Comparison of ENCODE assay signal across 2 fruit fly cellular contexts in the genomic region with DNA sequence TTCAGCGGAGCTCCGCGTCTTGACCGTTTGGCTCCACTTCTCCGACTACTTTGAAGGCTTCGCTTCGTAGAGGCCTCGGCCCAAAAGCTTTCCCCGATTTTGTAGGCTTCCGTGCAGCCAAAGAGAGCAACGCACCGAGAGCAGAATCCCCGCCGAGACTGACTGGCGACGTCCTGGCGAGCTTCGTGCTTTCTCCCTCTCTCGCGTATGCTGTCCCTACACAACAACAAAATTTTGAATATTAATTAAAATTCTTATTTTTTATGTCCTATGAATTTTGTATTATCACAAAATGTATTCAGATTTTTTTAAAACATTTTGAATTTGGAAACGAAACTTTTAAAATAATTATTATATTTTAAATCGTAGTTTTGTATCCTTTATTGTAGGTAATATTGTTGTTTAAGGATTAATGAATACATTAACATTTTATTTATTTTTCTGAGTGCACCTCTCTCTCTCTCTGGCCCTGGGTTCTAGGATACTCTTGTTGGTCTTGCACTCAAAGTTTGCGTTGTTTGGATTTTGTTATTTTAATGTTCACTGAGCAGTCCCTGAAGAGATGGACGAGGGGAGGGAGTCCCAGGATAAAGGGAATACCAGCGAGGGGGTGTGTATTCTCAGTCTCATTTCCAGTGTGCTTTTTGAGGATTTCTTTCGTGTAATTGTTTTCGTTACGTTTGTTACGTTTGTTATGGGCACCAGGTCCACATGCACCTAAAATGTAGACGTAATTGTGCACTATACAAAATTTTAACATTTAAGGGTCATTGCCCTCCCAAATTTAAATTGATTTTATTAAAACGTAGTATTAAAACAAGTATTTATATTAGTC.
TF ChIP-seq lines count a peak whose summit lies in the region.

A gene (minus strand): TSS at position 51 of the 835 bp plus-strand sequence.

TF ChIP-seq in whole organism, adult, 20 proteins besides CTCF, POLR2A, EP300 and RAD21 (continued from another document):
- TF ChIP-seq Clk (GFP tag; optimal IDR thresholded peaks at IDR 0.05; lab: Kevin White, UChicago) (no peak), CG7101 (tag; optimal IDR thresholded peaks at IDR 0.05; lab: Kevin White, UChicago) (peak; percentile 65), cnc (optimal IDR thresholded peaks at IDR 0.05; lab: Kevin White, UChicago) (no peak), Mnt (GFP tag; optimal IDR thresholded peaks at IDR 0.05; lab: Kevin White, UChicago) (no peak)
TF ChIP-seq in whole organism, adult: peak in this region for 9.

TF ChIP-seq in whole organism, embryonic, 481 proteins besides CTCF, POLR2A, EP300 and RAD21 (continued from another document and continues in another):
- no peak for TF ChIP-seq Hey (tag; optimal IDR thresholded peaks at IDR 0.05; lab: Kevin White, UChicago)
- TF ChIP-seq seq (GFP tag; IDR thresholded peaks at IDR 0.05; lab: Robert Waterston, UW): no peak
- TF ChIP-seq amos (GFP tag; IDR thresholded peaks at IDR 0.05; lab: Robert Waterston, UW; ENCODE audit: partially characterized antibody): no peak
- no peak for TF ChIP-seq chm (GFP tag; IDR thresholded peaks at IDR 0.05; lab: Robert Waterston, UW)
- no peak for TF ChIP-seq salm (tag; optimal IDR thresholded peaks at IDR 0.05; lab: Kevin White, UChicago)
- TF ChIP-seq Abd-B (GFP tag; optimal IDR thresholded peaks at IDR 0.05; lab: Kevin White, UChicago): no peak
- TF ChIP-seq mld (GFP tag; IDR thresholded peaks at IDR 0.05; lab: Robert Waterston, UW; ENCODE audit: partially characterized antibody): no peak
- TF ChIP-seq CG30431 (GFP tag; optimal IDR thresholded peaks at IDR 0.05; lab: Kevin White, UChicago): no peak
- no peak for TF ChIP-seq CG17568 (GFP tag; optimal IDR thresholded peaks at IDR 0.05; lab: Kevin White, UChicago)
- TF ChIP-seq pum (GFP tag; optimal IDR thresholded peaks at IDR 0.05; lab: Kevin White, UChicago): no peak
- no peak for TF ChIP-seq CG7963 (GFP tag; IDR thresholded peaks at IDR 0.05; lab: Robert Waterston, UW; ENCODE audit: partially characterized antibody)
- no peak for TF ChIP-seq CG2889 (GFP tag; IDR thresholded peaks at IDR 0.05; lab: Robert Waterston, UW)
- no peak for TF ChIP-seq CG30020 (tag; optimal IDR thresholded peaks at IDR 0.05; lab: Kevin White, UChicago)
- no peak for TF ChIP-seq eyg (GFP tag; optimal IDR thresholded peaks at IDR 0.05; lab: Kevin White, UChicago)
- TF ChIP-seq nau (GFP tag; optimal IDR thresholded peaks at IDR 0.05; lab: Kevin White, UChicago): no peak
- no peak for TF ChIP-seq Opbp (GFP tag; IDR thresholded peaks at IDR 0.05; lab: Robert Waterston, UW; ENCODE audit: partially characterized antibody)
- no peak for TF ChIP-seq CG5953 (GFP tag; IDR thresholded peaks at IDR 0.05; lab: Robert Waterston, UW)
- peak; percentile 46 for TF ChIP-seq CG12391 (tag; optimal IDR thresholded peaks at IDR 0.05; lab: Kevin White, UChicago)
- TF ChIP-seq zf30C (GFP tag; optimal IDR thresholded peaks at IDR 0.05; lab: Kevin White, UChicago): peak; percentile 66
- TF ChIP-seq Oaz (GFP tag; IDR thresholded peaks at IDR 0.05; lab: Robert Waterston, UW): no peak
- no peak for TF ChIP-seq Chrac-16 (GFP tag; optimal IDR thresholded peaks at IDR 0.05; lab: Kevin White, UChicago)
- TF ChIP-seq CG33213 (GFP tag; optimal IDR thresholded peaks at IDR 0.05; lab: Kevin White, UChicago): no peak
- no peak for TF ChIP-seq unc-4 (GFP tag; IDR thresholded peaks at IDR 0.05; lab: Robert Waterston, UW; ENCODE audit: partially characterized antibody)
- TF ChIP-seq CG10321 (GFP tag; IDR thresholded peaks at IDR 0.05; lab: Robert Waterston, UW): no peak
- TF ChIP-seq inv (GFP tag; IDR thresholded peaks at IDR 0.05; lab: Robert Waterston, UW; ENCODE audit: partially characterized antibody): no peak
- no peak for TF ChIP-seq CG11093 (GFP tag; IDR thresholded peaks at IDR 0.05; lab: Robert Waterston, UW)
- TF ChIP-seq CG4360 (GFP tag; IDR thresholded peaks at IDR 0.05; lab: Robert Waterston, UW): no peak
- TF ChIP-seq pnt (GFP tag; optimal IDR thresholded peaks at IDR 0.05; lab: Kevin White, UChicago): no peak
- TF ChIP-seq dysf (GFP tag; IDR thresholded peaks at IDR 0.05; lab: Robert Waterston, UW): peak; percentile 19; the same call in 2 of the 3 replicates
- no peak for TF ChIP-seq CG10274 (GFP tag; optimal IDR thresholded peaks at IDR 0.05; lab: Kevin White, UChicago)
- peak; percentile 51 for TF ChIP-seq sob (GFP tag; IDR thresholded peaks at IDR 0.05; lab: Robert Waterston, UW)
- TF ChIP-seq trem (tag; optimal IDR thresholded peaks at IDR 0.05; lab: Kevin White, UChicago): no peak
- no peak for TF ChIP-seq ind (GFP tag; optimal IDR thresholded peaks at IDR 0.05; lab: Kevin White, UChicago)
- TF ChIP-seq cas (GFP tag; IDR thresholded peaks at IDR 0.05; lab: Robert Waterston, UW): no peak
- no peak for TF ChIP-seq Vsx1 (GFP tag; optimal IDR thresholded peaks at IDR 0.05; lab: Kevin White, UChicago)
- no peak for TF ChIP-seq Ravus (GFP tag; IDR thresholded peaks at IDR 0.05; lab: Robert Waterston, UW)
- peak; percentile 12 for TF ChIP-seq CG6683 (GFP tag; optimal IDR thresholded peaks at IDR 0.05; lab: Kevin White, UChicago)
- TF ChIP-seq tgo (GFP tag; IDR thresholded peaks at IDR 0.05; lab: Robert Waterston, UW): peak; percentile 37; the same call in 1 of the 3 replicates
- no peak for TF ChIP-seq sd (tag; optimal IDR thresholded peaks at IDR 0.05; lab: Kevin White, UChicago)
- no peak for TF ChIP-seq zen2 (GFP tag; IDR thresholded peaks at IDR 0.05; lab: Robert Waterston, UW; ENCODE audit: partially characterized antibody)
- TF ChIP-seq Camta (GFP tag; optimal IDR thresholded peaks at IDR 0.05; lab: Kevin White, UChicago): no peak
- TF ChIP-seq CG12769 (tag; optimal IDR thresholded peaks at IDR 0.05; lab: Kevin White, UChicago): no peak
- no peak for TF ChIP-seq NC2α (GFP tag; optimal IDR thresholded peaks at IDR 0.05; lab: Kevin White, UChicago)
- TF ChIP-seq pita (GFP tag; optimal IDR thresholded peaks at IDR 0.05; lab: Kevin White, UChicago): no peak
- TF ChIP-seq CG3281 (GFP tag; optimal IDR thresholded peaks at IDR 0.05; lab: Kevin White, UChicago): peak; percentile 49
- no peak for TF ChIP-seq CG6654 (GFP tag; optimal IDR thresholded peaks at IDR 0.05; lab: Kevin White, UChicago)
- no peak for TF ChIP-seq CG3407 (GFP tag; optimal IDR thresholded peaks at IDR 0.05; lab: Kevin White, UChicago)
- TF ChIP-seq abd-A (tag; optimal IDR thresholded peaks at IDR 0.05; lab: Kevin White, UChicago): peak; percentile 83
- no peak for TF ChIP-seq Dad (GFP tag; optimal IDR thresholded peaks at IDR 0.05; lab: Kevin White, UChicago)
- TF ChIP-seq NC2β (GFP tag; optimal IDR thresholded peaks at IDR 0.05; lab: Kevin White, UChicago): no peak
- no peak for TF ChIP-seq CG33557 (GFP tag; optimal IDR thresholded peaks at IDR 0.05; lab: Kevin White, UChicago)
- no peak for TF ChIP-seq otp (GFP tag; IDR thresholded peaks at IDR 0.05; lab: Robert Waterston, UW)
- no peak for TF ChIP-seq CG9215 (GFP tag; IDR thresholded peaks at IDR 0.05; lab: Robert Waterston, UW)
- TF ChIP-seq gem (tag; optimal IDR thresholded peaks at IDR 0.05; lab: Kevin White, UChicago): peak; percentile 69
- TF ChIP-seq Dip3 (GFP tag; optimal IDR thresholded peaks at IDR 0.05; lab: Kevin White, UChicago): no peak
- no peak for TF ChIP-seq vvl (GFP tag; IDR thresholded peaks at IDR 0.05; lab: Robert Waterston, UW)
- TF ChIP-seq CG6765 (GFP tag; optimal IDR thresholded peaks at IDR 0.05; lab: Kevin White, UChicago): no peak
- TF ChIP-seq ERR (GFP tag; optimal IDR thresholded peaks at IDR 0.05; lab: Kevin White, UChicago): no peak
- no peak for TF ChIP-seq BtbVII (GFP tag; optimal IDR thresholded peaks at IDR 0.05; lab: Kevin White, UChicago)
- no peak for TF ChIP-seq bsh (GFP tag; optimal IDR thresholded peaks at IDR 0.05; lab: Kevin White, UChicago)
- TF ChIP-seq CG13424 (tag; optimal IDR thresholded peaks at IDR 0.05; lab: Kevin White, UChicago): peak; percentile 68
- no peak for TF ChIP-seq Hsf (GFP tag; optimal IDR thresholded peaks at IDR 0.05; lab: Kevin White, UChicago)
- peak; percentile 10 for TF ChIP-seq phol (tag; optimal IDR thresholded peaks at IDR 0.05; lab: Kevin White, UChicago)
- no peak for TF ChIP-seq CG3065 (GFP tag; optimal IDR thresholded peaks at IDR 0.05; lab: Kevin White, UChicago)
- TF ChIP-seq zfh1 (GFP tag; IDR thresholded peaks at IDR 0.05; lab: Robert Waterston, UW): no peak
- no peak for TF ChIP-seq luna (GFP tag; optimal IDR thresholded peaks at IDR 0.05; lab: Kevin White, UChicago)
- no peak for TF ChIP-seq CG34422 (GFP tag; IDR thresholded peaks at IDR 0.05; lab: Robert Waterston, UW)
- TF ChIP-seq Bgb (GFP tag; IDR thresholded peaks at IDR 0.05; lab: Robert Waterston, UW; ENCODE audit: partially characterized antibody): no peak
- TF ChIP-seq dm (GFP tag; optimal IDR thresholded peaks at IDR 0.05; lab: Kevin White, UChicago): no peak
- no peak for TF ChIP-seq pzg (GFP tag; optimal IDR thresholded peaks at IDR 0.05; lab: Kevin White, UChicago)
- TF ChIP-seq CG8359 (GFP tag; optimal IDR thresholded peaks at IDR 0.05; lab: Kevin White, UChicago; ENCODE audit: borderline replicate concordance): no peak
- TF ChIP-seq CG3995 (GFP tag; optimal IDR thresholded peaks at IDR 0.05; lab: Kevin White, UChicago): no peak
- peak; percentile 31 for TF ChIP-seq tio (GFP tag; optimal IDR thresholded peaks at IDR 0.05; lab: Kevin White, UChicago)
- TF ChIP-seq Nf-YA (GFP tag; IDR thresholded peaks at IDR 0.05; lab: Robert Waterston, UW): no peak
- TF ChIP-seq gcm (GFP tag; optimal IDR thresholded peaks at IDR 0.05; lab: Kevin White, UChicago): no peak
- TF ChIP-seq CG12744 (GFP tag; optimal IDR thresholded peaks at IDR 0.05; lab: Kevin White, UChicago): no peak
- TF ChIP-seq CG10431 (GFP tag; optimal IDR thresholded peaks at IDR 0.05; lab: Kevin White, UChicago): no peak
- TF ChIP-seq Doc3 (GFP tag; IDR thresholded peaks at IDR 0.05; lab: Robert Waterston, UW; ENCODE audit: partially characterized antibody): no peak
- no peak for TF ChIP-seq CG12155 (GFP tag; optimal IDR thresholded peaks at IDR 0.05; lab: Kevin White, UChicago)
- no peak for TF ChIP-seq h (optimal IDR thresholded peaks at IDR 0.05; lab: Kevin White, UChicago)
- TF ChIP-seq CG17361 (GFP tag; IDR thresholded peaks at IDR 0.05; lab: Robert Waterston, UW): peak; percentile 39; the same call in 1 of the 3 replicates
- TF ChIP-seq gsb (GFP tag; IDR thresholded peaks at IDR 0.05; lab: Robert Waterston, UW): no peak
- no peak for TF ChIP-seq CG6272 (GFP tag; IDR thresholded peaks at IDR 0.05; lab: Robert Waterston, UW)
- TF ChIP-seq CG10654 (GFP tag; optimal IDR thresholded peaks at IDR 0.05; lab: Kevin White, UChicago): no peak
- TF ChIP-seq dmrt11E (tag; optimal IDR thresholded peaks at IDR 0.05; lab: Kevin White, UChicago): no peak
- peak; percentile 14 for TF ChIP-seq fd3F (GFP tag; optimal IDR thresholded peaks at IDR 0.05; lab: Kevin White, UChicago)
- no peak for TF ChIP-seq jigr1 (GFP tag; IDR thresholded peaks at IDR 0.05; lab: Robert Waterston, UW)
- TF ChIP-seq D (optimal IDR thresholded peaks at IDR 0.05; lab: Kevin White, UChicago): no peak
- TF ChIP-seq D (GFP tag; optimal IDR thresholded peaks at IDR 0.05; lab: Kevin White, UChicago): no peak
- TF ChIP-seq Side (GFP tag; optimal IDR thresholded peaks at IDR 0.05; lab: Kevin White, UChicago): no peak
- TF ChIP-seq CG1233 (GFP tag; optimal IDR thresholded peaks at IDR 0.05; lab: Kevin White, UChicago): no peak
- no peak for TF ChIP-seq bigmax (GFP tag; optimal IDR thresholded peaks at IDR 0.05; lab: Kevin White, UChicago)
- TF ChIP-seq CG7372 (GFP tag; IDR thresholded peaks at IDR 0.05; lab: Robert Waterston, UW): no peak
- TF ChIP-seq CG1602 (GFP tag; optimal IDR thresholded peaks at IDR 0.05; lab: Kevin White, UChicago): no peak
- no peak for TF ChIP-seq Sry-β (GFP tag; optimal IDR thresholded peaks at IDR 0.05; lab: Kevin White, UChicago)
- no peak for TF ChIP-seq Dfd (GFP tag; optimal IDR thresholded peaks at IDR 0.05; lab: Kevin White, UChicago)
- no peak for TF ChIP-seq Scr (GFP tag; IDR thresholded peaks at IDR 0.05; lab: Robert Waterston, UW; ENCODE audit: partially characterized antibody)
- no peak for TF ChIP-seq fd102C (GFP tag; optimal IDR thresholded peaks at IDR 0.05; lab: Kevin White, UChicago)
- no peak for TF ChIP-seq CG7357 (GFP tag; IDR thresholded peaks at IDR 0.05; lab: Robert Waterston, UW)
- peak; percentile 61 for TF ChIP-seq CG10147 (GFP tag; optimal IDR thresholded peaks at IDR 0.05; lab: Kevin White, UChicago)
- no peak for TF ChIP-seq CG14710 (tag; optimal IDR thresholded peaks at IDR 0.05; lab: Kevin White, UChicago)
- TF ChIP-seq Dek (tag; optimal IDR thresholded peaks at IDR 0.05; lab: Kevin White, UChicago): peak; percentile 52
- TF ChIP-seq Mes4 (GFP tag; optimal IDR thresholded peaks at IDR 0.05; lab: Kevin White, UChicago): no peak
- no peak for TF ChIP-seq sens-2 (GFP tag; IDR thresholded peaks at IDR 0.05; lab: Robert Waterston, UW)
- no peak for TF ChIP-seq pan (optimal IDR thresholded peaks at IDR 0.05; lab: Kevin White, UChicago)
- peak in 1 of 2 experiments; percentile 43 for TF ChIP-seq pan (GFP tag; optimal IDR thresholded peaks at IDR 0.05 in 1 of 2, IDR thresholded peaks at IDR 0.05 in 1 of 2)
- TF ChIP-seq CG3726 (GFP tag; IDR thresholded peaks at IDR 0.05; lab: Robert Waterston, UW): no peak
- no peak for TF ChIP-seq tx (GFP tag; optimal IDR thresholded peaks at IDR 0.05; lab: Kevin White, UChicago)
- no peak for TF ChIP-seq Optix (GFP tag; IDR thresholded peaks at IDR 0.05; lab: Robert Waterston, UW)
- no peak for TF ChIP-seq CG13287 (GFP tag; IDR thresholded peaks at IDR 0.05; lab: Robert Waterston, UW; ENCODE audit: partially characterized antibody)
- TF ChIP-seq ac (GFP tag; optimal IDR thresholded peaks at IDR 0.05; lab: Kevin White, UChicago): no peak
- TF ChIP-seq sr (GFP tag; IDR thresholded peaks at IDR 0.05; lab: Robert Waterston, UW): no peak
- TF ChIP-seq CG14667 (GFP tag; IDR thresholded peaks at IDR 0.05; lab: Robert Waterston, UW): no peak
- no peak for TF ChIP-seq MTF-1 (GFP tag; optimal IDR thresholded peaks at IDR 0.05; lab: Kevin White, UChicago; ENCODE audit: borderline replicate concordance)
- no peak for TF ChIP-seq hkb (optimal IDR thresholded peaks at IDR 0.05; lab: Kevin White, UChicago)
- TF ChIP-seq hkb (GFP tag; IDR thresholded peaks at IDR 0.05; lab: Robert Waterston, UW): no peak
- TF ChIP-seq sqz (GFP tag; optimal IDR thresholded peaks at IDR 0.05; lab: Kevin White, UChicago): no peak
- TF ChIP-seq eve (GFP tag; optimal IDR thresholded peaks at IDR 0.05; lab: Kevin White, UChicago): no peak
- TF ChIP-seq CG6854 (GFP tag; optimal IDR thresholded peaks at IDR 0.05; lab: Kevin White, UChicago): no peak
- TF ChIP-seq odd (GFP tag; optimal IDR thresholded peaks at IDR 0.05; lab: Kevin White, UChicago): peak; percentile 10
- TF ChIP-seq pfk (GFP tag; optimal IDR thresholded peaks at IDR 0.05; lab: Kevin White, UChicago): no peak
- no peak for TF ChIP-seq HLHmδ (GFP tag; optimal IDR thresholded peaks at IDR 0.05; lab: Kevin White, UChicago)
